Worm (Caenorhabditis elegans): ENCODE results near the gene T26A5.8.

DNA sequence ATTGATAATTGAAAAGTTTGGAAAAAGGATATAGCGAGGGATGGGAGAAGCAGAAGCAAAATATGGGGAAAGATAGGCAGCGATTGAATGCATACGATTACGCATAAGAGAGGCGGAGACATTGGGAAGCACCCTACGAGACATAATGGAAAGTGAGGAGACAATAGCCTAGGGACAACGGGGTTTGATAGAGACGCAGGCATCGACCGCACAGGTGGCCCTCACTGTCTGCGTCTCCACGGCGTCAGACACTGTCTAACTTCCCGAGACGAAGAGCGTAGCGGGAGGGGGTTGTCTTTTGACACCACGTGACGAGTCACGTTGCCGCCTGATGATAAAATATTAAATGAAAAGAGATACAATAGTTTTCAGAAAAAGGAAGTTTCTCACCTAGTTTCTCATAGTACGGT, 41.7 kb downstream of the T26A5.8 start:
- TF ChIP-seq ztf-23 (GFP tag; IDR thresholded peaks at IDR 0.05) (no peak), klf-2 (GFP tag; conservative IDR thresholded peaks at IDR 0.05) (no peak), tab-1 (GFP tag; IDR thresholded peaks at IDR 0.05) (no peak), T22C8.4 (GFP tag; IDR thresholded peaks at IDR 0.05) (no peak), flt-1 (GFP tag; IDR thresholded peaks at IDR 0.05) (0 out of 2 replicates have a peak, but pooled peaks have one; percentile 8), med-1 (GFP tag; optimal IDR thresholded peaks at IDR 0.05; ENCODE audit: insufficient read depth) (no peak), cog-1 (tag; optimal IDR thresholded peaks at IDR 0.05) (peak; percentile 33), ztf-29 (GFP tag; IDR thresholded peaks at IDR 0.05) (peak; percentile 39; the same call in 1 of the 2 replicates), ref-1 (GFP tag; conservative IDR thresholded peaks at IDR 0.05) (no peak)
